Worm (Caenorhabditis elegans) whole organism, L1 larva: ENCODE data around the gene msp-57.

Source experiments
- C04F5.9 ChIP-seq: sonication (generic microtip); optimal IDR thresholded peaks from 2 replicates; lab custom pipeline; 2016; ENCODE audit warnings: missing genetic modification characterization, missing compliant biosample characterization
- C16A3.4 ChIP-seq: fragments of 150-350 bp; optimal IDR thresholded peaks from 2 replicates; lab custom pipeline; 2014; ENCODE audit warnings: missing biosample characterization, missing genetic modification characterization
- C34B4.2 ChIP-seq: sonication (generic microtip); optimal IDR thresholded peaks from 2 replicates; lab custom pipeline; 2017; ENCODE audit warnings: mild to moderate bottlenecking, missing genetic modification characterization, missing compliant biosample characterization
- F16B12.6 ChIP-seq: fragments of 150-350 bp; optimal IDR thresholded peaks from 2 replicates; lab custom pipeline; 2014; ENCODE audit warnings: missing biosample characterization, missing genetic modification characterization
- aha-1 ChIP-seq: fragments of 150-350 bp; optimal IDR thresholded peaks from 2 replicates; lab custom pipeline; 2014; ENCODE audit warnings: missing biosample characterization, missing genetic modification characterization
- alr-1 ChIP-seq: fragments of 200-800 bp; sonication (Bioruptor generic); optimal IDR thresholded peaks from 2 replicates; lab custom pipeline; 2018; ENCODE audit warnings: borderline replicate concordance, mild to moderate bottlenecking, missing genetic modification characterization, missing compliant biosample characterization
- blmp-1 ChIP-seq: fragments of 150-350 bp; optimal IDR thresholded peaks from 2 replicates; lab custom pipeline; 2014; ENCODE audit warnings: missing biosample characterization, missing genetic modification characterization
- ces-1 ChIP-seq: fragments of 150-350 bp; optimal IDR thresholded peaks from 2 replicates; lab custom pipeline; 2014; ENCODE audit warnings: missing biosample characterization, missing genetic modification reagents, missing genetic modification characterization
- dpl-1 ChIP-seq, 3 experiments: fragments of 150-350 bp in 2 of 3; sonication (generic microtip) in 1 of 3; optimal IDR thresholded peaks; 2 replicates each; lab custom pipeline; 2014 to 2017; ENCODE audit warnings: missing biosample characterization in 3 of 3, missing genetic modification characterization in 3 of 3, missing genetic modification reagents in 3 of 3
- efl-1 ChIP-seq, 4 experiments: fragments of 150-350 bp; optimal IDR thresholded peaks in 3 of 4; peaks in 1 of 4; 1 replicate in 1 of 4; 2 replicates in 3 of 4; lab custom pipeline; 2014; ENCODE audit warnings: missing biosample characterization in 2 of 4, missing genetic modification characterization in 2 of 4, missing genetic modification reagents in 2 of 4
- egl-13 ChIP-seq: sonication (generic microtip); optimal IDR thresholded peaks from 2 replicates; lab custom pipeline; 2016; ENCODE audit warnings: missing genotype, missing genetic modification reagents, missing genetic modification characterization, missing compliant biosample characterization
- egl-27 ChIP-seq, 2 experiments: fragments of 150-350 bp in 1 of 2; sonication (generic microtip); optimal IDR thresholded peaks; 3 replicates each; lab custom pipeline; 2017 to 2018; ENCODE audit warnings: missing biosample characterization in 2 of 2, missing genetic modification characterization in 2 of 2, missing genetic modification reagents in 2 of 2
- elt-2 ChIP-seq: sonication (generic microtip); optimal IDR thresholded peaks from 2 replicates; lab custom pipeline; 2016; ENCODE audit warnings: missing genetic modification characterization, mild to moderate bottlenecking, inconsistent platforms, missing compliant biosample characterization, missing genetic modification reagents
- elt-3 ChIP-seq, 6 experiments: fragments of 150-350 bp in 1 of 6; sonication (generic microtip); optimal IDR thresholded peaks; 2 replicates each; lab custom pipeline; 2017 to 2018; ENCODE audit warnings: missing biosample characterization in 6 of 6, missing genetic modification characterization in 6 of 6, inconsistent platforms in 1 of 6
- fkh-10 ChIP-seq: sonication (generic microtip); optimal IDR thresholded peaks from 2 replicates; lab custom pipeline; 2017; ENCODE audit warnings: missing biosample characterization, missing genetic modification reagents, missing genetic modification characterization
- grh-1 ChIP-seq: fragments of 200-800 bp; sonication (Bioruptor generic); IDR thresholded peaks from 2 replicates; pipeline ENCODE4 v1.3.6; 2022; ENCODE audit warnings: missing genetic modification reagents, missing genetic modification characterization, missing compliant biosample characterization
- hlh-17 ChIP-seq: fragments of 200-800 bp; sonication (Bioruptor generic); optimal IDR thresholded peaks from 2 replicates; lab custom pipeline; 2018; ENCODE audit warnings: missing genetic modification characterization, mild to moderate bottlenecking, missing compliant biosample characterization, moderate library complexity, borderline replicate concordance
- isw-1 ChIP-seq: fragments of 200-800 bp; sonication (Bioruptor generic); IDR thresholded peaks from 2 replicates; pipeline ENCODE4 v1.3.6; 2022; ENCODE audit warnings: missing genetic modification characterization, missing compliant biosample characterization
- jun-1 ChIP-seq: fragments of 150-350 bp; optimal IDR thresholded peaks from 2 replicates; lab custom pipeline; 2014; ENCODE audit warnings: missing biosample characterization, missing genetic modification reagents, missing genetic modification characterization
- lin-14 ChIP-seq: fragments of 200-800 bp; sonication (Bioruptor generic); optimal IDR thresholded peaks from 2 replicates; lab custom pipeline; 2018; ENCODE audit warnings: mild to moderate bottlenecking, missing genetic modification characterization, moderate library complexity, missing compliant biosample characterization
- lin-35 ChIP-seq, 2 experiments: fragments of 150-350 bp; optimal IDR thresholded peaks; 2 replicates each; lab custom pipeline; 2014; ENCODE audit warnings: missing biosample characterization in 2 of 2, missing genetic modification characterization in 2 of 2, missing genetic modification reagents in 2 of 2
- lir-3 ChIP-seq: sonication (generic microtip); optimal IDR thresholded peaks from 2 replicates; lab custom pipeline; 2016; ENCODE audit warnings: mild to moderate bottlenecking, missing genetic modification characterization, moderate library complexity, missing compliant biosample characterization; ENCODE audit not compliant: poor library complexity
- lsy-2 ChIP-seq, 2 experiments: fragments of 150-350 bp; optimal IDR thresholded peaks; 2 replicates each; lab custom pipeline; 2014; ENCODE audit warnings: missing biosample characterization in 2 of 2, missing genetic modification characterization in 2 of 2
- mab-9 ChIP-seq: fragments of 200-800 bp; sonication (Bioruptor generic); IDR thresholded peaks from 2 replicates; pipeline ENCODE4 v1.3.6; 2022; ENCODE audit warnings: missing genetic modification reagents, missing genetic modification characterization, missing compliant biosample characterization
- mep-1 ChIP-seq: fragments of 150-350 bp; optimal IDR thresholded peaks from 2 replicates; lab custom pipeline; 2014; ENCODE audit warnings: missing biosample characterization, missing genetic modification characterization
- nhr-11 ChIP-seq: fragments of 150-350 bp; optimal IDR thresholded peaks from 2 replicates; lab custom pipeline; 2014; ENCODE audit warnings: missing biosample characterization, missing genetic modification characterization
- nhr-19 ChIP-seq: fragments of 200-800 bp; sonication (Bioruptor generic); conservative IDR thresholded peaks from 2 replicates; pipeline ENCODE4 v1.3.6; 2022; ENCODE audit warnings: missing genetic modification characterization, missing compliant biosample characterization
- nhr-20 ChIP-seq: sonication (generic microtip); optimal IDR thresholded peaks from 2 replicates; lab custom pipeline; 2016; ENCODE audit warnings: mild to moderate bottlenecking, missing genetic modification characterization, missing compliant biosample characterization
- nhr-237 ChIP-seq: fragments of 150-350 bp; optimal IDR thresholded peaks from 2 replicates; lab custom pipeline; 2014; ENCODE audit warnings: missing biosample characterization, missing genetic modification characterization
- nhr-28 ChIP-seq: fragments of 150-350 bp; optimal IDR thresholded peaks from 2 replicates; lab custom pipeline; 2014; ENCODE audit warnings: missing biosample characterization, missing genetic modification characterization
- nhr-47 ChIP-seq: sonication (generic microtip); optimal IDR thresholded peaks from 2 replicates; lab custom pipeline; 2016; ENCODE audit warnings: mild to moderate bottlenecking, missing genetic modification characterization, moderate library complexity, missing compliant biosample characterization
- nhr-71 ChIP-seq: sonication (generic microtip); optimal IDR thresholded peaks from 2 replicates; lab custom pipeline; 2016; ENCODE audit warnings: mild to moderate bottlenecking, missing genetic modification characterization, moderate library complexity, missing compliant biosample characterization
- nhr-84 ChIP-seq: sonication (generic microtip); optimal IDR thresholded peaks from 2 replicates; lab custom pipeline; 2017; ENCODE audit warnings: missing biosample characterization, missing genetic modification characterization
- nhr-85 ChIP-seq: sonication (generic microtip); peaks from one replicate; lab custom pipeline; 2016; ENCODE audit warnings: missing genetic modification characterization, inconsistent platforms, missing compliant biosample characterization
- nhr-90 ChIP-seq: sonication (generic microtip); optimal IDR thresholded peaks from 2 replicates; lab custom pipeline; 2016; ENCODE audit warnings: mild to moderate bottlenecking, missing genetic modification characterization, missing compliant biosample characterization; ENCODE audit not compliant: poor library complexity
- pag-3 ChIP-seq: sonication (generic microtip); optimal IDR thresholded peaks from 2 replicates; lab custom pipeline; 2017; ENCODE audit warnings: missing genetic modification characterization, mild to moderate bottlenecking, missing compliant biosample characterization, antibody characterized with exemption, borderline replicate concordance; ENCODE audit not compliant: insufficient read depth
- snu-23 ChIP-seq: sonication (generic microtip); optimal IDR thresholded peaks from 2 replicates; lab custom pipeline; 2016; ENCODE audit warnings: missing genetic modification characterization, missing compliant biosample characterization
- swsn-7 ChIP-seq: sonication (generic microtip); optimal IDR thresholded peaks from 2 replicates; lab custom pipeline; 2016; ENCODE audit warnings: missing genetic modification characterization, missing compliant biosample characterization
- tbx-2 ChIP-seq: sonication (generic microtip); optimal IDR thresholded peaks from 2 replicates; lab custom pipeline; 2016; ENCODE audit warnings: missing genetic modification characterization, missing compliant biosample characterization
- unc-130 ChIP-seq: fragments of 150-350 bp; optimal IDR thresholded peaks from 2 replicates; lab custom pipeline; 2017; ENCODE audit warnings: missing biosample characterization, missing genetic modification characterization, inconsistent platforms
- unc-98 ChIP-seq: fragments of 200-800 bp; sonication (Bioruptor generic); IDR thresholded peaks from 2 replicates; pipeline ENCODE4 v1.3.6; 2022; ENCODE audit warnings: missing genetic modification characterization, missing compliant biosample characterization
- xbp-1 ChIP-seq: sonication (generic microtip); optimal IDR thresholded peaks from 2 replicates; lab custom pipeline; 2016; ENCODE audit warnings: missing genetic modification characterization, missing compliant biosample characterization
- zag-1 ChIP-seq: fragments of 150-350 bp; optimal IDR thresholded peaks from 2 replicates; lab custom pipeline; 2014; ENCODE audit warnings: missing biosample characterization, missing genetic modification characterization
- zip-4 ChIP-seq: fragments of 200-800 bp; sonication (Bioruptor generic); optimal IDR thresholded peaks from 2 replicates; lab custom pipeline; 2018; ENCODE audit warnings: mild to moderate bottlenecking, missing genetic modification characterization, moderate library complexity, missing compliant biosample characterization
- ztf-11 ChIP-seq, 2 experiments: sonication (generic microtip); optimal IDR thresholded peaks; 2 replicates each; lab custom pipeline; 2016 to 2017; ENCODE audit warnings: missing genetic modification characterization in 2 of 2, missing biosample characterization in 1 of 2, missing compliant biosample characterization in 1 of 2

The msp-57 gene

ce11 chrIV:5089795-5090528, 27.6 kb downstream of the msp-57 start:
- TF ChIP-seq nhr-19 (GFP tag; lab: Robert Waterston, UW) (peak; percentile 53), lir-3 (peak; percentile 7), nhr-71 (peak; percentile 36), F16B12.6 (tag; lab: Kevin White, UChicago) (peak; percentile 72), grh-1 (peak; percentile 36; the same call in 1 of the 2 replicates), nhr-90 (tag; lab: Kevin White, UChicago) (peak; percentile 60), nhr-20 (tag; lab: Kevin White, UChicago) (peak; percentile 29), elt-3 (tag; optimal IDR thresholded peaks at IDR 0.05; lab: Kevin White, UChicago) (peak in 1 of 6 experiments; percentile 52), isw-1 (peak; percentile 28), efl-1 (optimal IDR thresholded peaks at IDR 0.05; lab: Kevin White, UChicago) (peak in 1 of 2 experiments; percentile 20), efl-1 (GFP tag; optimal IDR thresholded peaks at IDR 0.05 in 1 of 2; lab: Kevin White, UChicago) (peak in 1 of 2 experiments; percentile 89), swsn-7 (tag; lab: Kevin White, UChicago) (peak; percentile 45), nhr-47 (tag; lab: Kevin White, UChicago) (peak; percentile 47), tbx-2 (tag; lab: Kevin White, UChicago) (peak; percentile 25), blmp-1 (tag; lab: Kevin White, UChicago) (peak; percentile 63), elt-2 (tag; lab: Kevin White, UChicago) (peak; percentile 68), lin-35 (GFP tag; optimal IDR thresholded peaks at IDR 0.05; lab: Kevin White, UChicago) (peak in 1 of 2 experiments; percentile 19), jun-1 (peak; percentile 13), snu-23 (GFP tag; lab: Kevin White, UChicago) (peak; percentile 38), dpl-1 (GFP tag; optimal IDR thresholded peaks at IDR 0.05; lab: Kevin White, UChicago) (peak in 2 of 3 experiments; percentile 13 to 29), C16A3.4 (tag; lab: Kevin White, UChicago) (peak; percentile 23), xbp-1 (tag; lab: Kevin White, UChicago) (peak; percentile 14), mab-9 (GFP tag; lab: Robert Waterston, UW) (0 out of 2 replicates have a peak, but pooled peaks have one; percentile 20), lsy-2 (tag; optimal IDR thresholded peaks at IDR 0.05; lab: Kevin White, UChicago) (peak; percentile 66 to 96), nhr-85 (tag; lab: Kevin White, UChicago) (peak; percentile 54), lin-14 (GFP tag; lab: Kevin White, UChicago) (peak; percentile 15)

- TF ChIP-seq efl-1 (optimal IDR thresholded peaks at IDR 0.05; lab: Kevin White, UChicago) (peak; percentile 57 to 64), efl-1 (GFP tag; optimal IDR thresholded peaks at IDR 0.05 in 1 of 2; lab: Kevin White, UChicago) (peak; percentile 71 to 97), mep-1 (tag; lab: Kevin White, UChicago) (peak; percentile 62), egl-13 (tag; lab: Kevin White, UChicago) (no peak), F16B12.6 (tag; lab: Kevin White, UChicago) (peak; percentile 92), grh-1 (no peak), zag-1 (tag; lab: Kevin White, UChicago) (no peak), mab-9 (GFP tag; lab: Robert Waterston, UW) (no peak), nhr-237 (tag; lab: Kevin White, UChicago) (no peak), pag-3 (tag; lab: Kevin White, UChicago) (no peak), unc-98 (GFP tag; lab: Robert Waterston, UW) (no peak), ztf-11 (tag; optimal IDR thresholded peaks at IDR 0.05; lab: Kevin White, UChicago) (no peak), alr-1 (tag; lab: Kevin White, UChicago) (no peak), egl-27 (tag; optimal IDR thresholded peaks at IDR 0.05; lab: Kevin White, UChicago) (no peak), lsy-2 (tag; optimal IDR thresholded peaks at IDR 0.05; lab: Kevin White, UChicago) (peak; percentile 98 to 99), C04F5.9 (tag; lab: Kevin White, UChicago) (peak; percentile 10), blmp-1 (tag; lab: Kevin White, UChicago) (peak; percentile 23), unc-130 (tag; lab: Kevin White, UChicago) (peak; percentile 36), nhr-84 (tag; lab: Kevin White, UChicago) (no peak), nhr-28 (tag; lab: Kevin White, UChicago) (no peak), fkh-10 (GFP tag; lab: Kevin White, UChicago) (peak; percentile 16), nhr-11 (tag; lab: Kevin White, UChicago) (no peak), nhr-85 (tag; lab: Kevin White, UChicago) (no peak), aha-1 (tag; lab: Kevin White, UChicago) (no peak), dpl-1 (GFP tag; optimal IDR thresholded peaks at IDR 0.05; lab: Kevin White, UChicago) (peak; percentile 49 to 62 (median 62)), zip-4 (GFP tag; lab: Kevin White, UChicago) (no peak), hlh-17 (no peak), C34B4.2 (tag; lab: Kevin White, UChicago) (no peak), ces-1 (GFP tag; lab: Kevin White, UChicago) (no peak)
These were observed 28.8 kb downstream of the msp-57 start, which contains the start of the genes snpn-1 and C02B10.4 for ce11 chrIV:5090993-5091793. snpn-1 (minus strand) TSS chrIV:5091043. C02B10.4 (plus strand) TSS chrIV:5091586.
